Fruit fly (Drosophila melanogaster) whole organism, embryonic: ENCODE results near the gene CG34028.

Source experiments
- CG10267 ChIP-seq: fragments of 200-800 bp; sonication (Bioruptor generic); optimal IDR thresholded peaks from 2 replicates; lab custom pipeline; 2018; ENCODE audit warnings: missing biosample characterization, mild to moderate bottlenecking, missing genetic modification characterization, moderate library complexity
- CG13296 ChIP-seq: fragments of 200-800 bp; sonication (Bioruptor generic); optimal IDR thresholded peaks from 3 replicates; lab custom pipeline; 2018; ENCODE audit warnings: missing biosample characterization, mild to moderate bottlenecking, missing genetic modification characterization
- CG14014 ChIP-seq: fragments of 200-800 bp; sonication (Bioruptor generic); IDR thresholded peaks from 2 replicates; pipeline ENCODE4 v1.3.6; 2022; ENCODE audit warnings: missing biosample characterization, missing genetic modification characterization
- CG1603 ChIP-seq: fragments of 200-800 bp; sonication (Bioruptor generic); optimal IDR thresholded peaks from 2 replicates; lab custom pipeline; 2019; ENCODE audit warnings: missing biosample characterization, mild to moderate bottlenecking, missing genetic modification characterization, moderate library complexity
- CG16863 ChIP-seq: fragments of 200-800 bp; sonication (Bioruptor generic); optimal IDR thresholded peaks from 3 replicates; lab custom pipeline; 2016; ENCODE audit warnings: missing biosample characterization, missing genetic modification characterization
- CG17829 ChIP-seq: fragments of 200-800 bp; optimal IDR thresholded peaks from 2 replicates; lab custom pipeline; 2019; ENCODE audit warnings: missing biosample characterization, mild to moderate bottlenecking, missing genetic modification characterization, moderate library complexity
- CG2116 ChIP-seq: fragments of 200-800 bp; sonication (Bioruptor generic); optimal IDR thresholded peaks from 3 replicates; lab custom pipeline; 2018; ENCODE audit warnings: missing biosample characterization, mild to moderate bottlenecking, missing genetic modification characterization
- CG2875 ChIP-seq: fragments of 200-800 bp; sonication (Bioruptor generic); optimal IDR thresholded peaks from 2 replicates; lab custom pipeline; 2017; ENCODE audit warnings: missing biosample characterization, mild to moderate bottlenecking, missing genetic modification characterization, missing genetic modification reagents
- CG3838 ChIP-seq: fragments of 200-800 bp; sonication (Bioruptor generic); optimal IDR thresholded peaks from 3 replicates; lab custom pipeline; 2016; ENCODE audit warnings: missing biosample characterization, missing genetic modification characterization
- CG42726 ChIP-seq: fragments of 200-800 bp; sonication (Bioruptor generic); IDR thresholded peaks from 2 replicates; pipeline ENCODE4 v1.3.6; 2022; ENCODE audit warnings: missing biosample characterization, missing genetic modification characterization; ENCODE audit not compliant: partially characterized antibody
- CG5180 ChIP-seq: fragments of 200-800 bp; sonication (Bioruptor generic); optimal IDR thresholded peaks from 3 replicates; lab custom pipeline; 2017; ENCODE audit warnings: missing biosample characterization, missing genetic modification characterization, mild to moderate bottlenecking, moderate library complexity, missing genetic modification reagents
- CG6683 ChIP-seq: fragments of 200-800 bp; sonication (Bioruptor generic); optimal IDR thresholded peaks from 2 replicates; lab custom pipeline; 2017; ENCODE audit warnings: missing biosample characterization, mild to moderate bottlenecking, missing genetic modification characterization, missing genetic modification reagents
- CG7357 ChIP-seq: fragments of 200-800 bp; sonication (Bioruptor generic); IDR thresholded peaks from 3 replicates; pipeline ENCODE4 v1.3.6; 2022; ENCODE audit warnings: missing biosample characterization, missing genetic modification characterization
- CG7372 ChIP-seq: fragments of 200-800 bp; sonication (Bioruptor generic); IDR thresholded peaks from 2 replicates; pipeline ENCODE4 v1.3.6; 2022; ENCODE audit warnings: missing biosample characterization, missing genetic modification characterization
- CG7839 ChIP-seq: fragments of 200-800 bp; sonication (Bioruptor generic); optimal IDR thresholded peaks from 3 replicates; lab custom pipeline; 2018; ENCODE audit warnings: missing biosample characterization, mild to moderate bottlenecking, missing genetic modification characterization, moderate library complexity
- CG7963 ChIP-seq: fragments of 200-800 bp; sonication (Bioruptor generic); IDR thresholded peaks from 3 replicates; pipeline ENCODE4 v1.3.6; 2022; ENCODE audit warnings: missing biosample characterization, missing genetic modification characterization; ENCODE audit not compliant: partially characterized antibody
- CG9437 ChIP-seq: fragments of 200-800 bp; sonication (Bioruptor generic); optimal IDR thresholded peaks from 2 replicates; lab custom pipeline; 2018; ENCODE audit warnings: missing biosample characterization, mild to moderate bottlenecking, missing genetic modification characterization
- CG9609 ChIP-seq: fragments of 200-800 bp; sonication (Bioruptor generic); optimal IDR thresholded peaks from 3 replicates; lab custom pipeline; 2016; ENCODE audit warnings: missing biosample characterization, missing genetic modification characterization
- CG9727 ChIP-seq: fragments of 200-800 bp; sonication (Bioruptor generic); optimal IDR thresholded peaks from 3 replicates; lab custom pipeline; 2017; ENCODE audit warnings: missing biosample characterization, mild to moderate bottlenecking, missing genetic modification characterization
- Doc2 ChIP-seq: fragments of 200-800 bp; sonication (Bioruptor generic); IDR thresholded peaks from 2 replicates; pipeline ENCODE4 v1.3.6; 2022; ENCODE audit warnings: missing biosample characterization, missing genetic modification characterization
- Gsc ChIP-seq: fragments of 200-800 bp; sonication (Bioruptor generic); IDR thresholded peaks from 2 replicates; pipeline ENCODE4 v1.3.6; 2022; ENCODE audit warnings: missing biosample characterization, missing genetic modification characterization
- HLH3B ChIP-seq: fragments of 200-800 bp; sonication (Bioruptor generic); IDR thresholded peaks from 2 replicates; pipeline ENCODE4 v1.3.6; 2022; ENCODE audit warnings: missing biosample characterization, missing genetic modification characterization
- HLH4C ChIP-seq: fragments of 200-800 bp; sonication (Bioruptor generic); IDR thresholded peaks from 3 replicates; pipeline ENCODE4 v1.3.6; 2022; ENCODE audit warnings: missing biosample characterization, missing genetic modification characterization; ENCODE audit not compliant: partially characterized antibody
- MBD-R2 ChIP-seq: fragments of 200-800 bp; sonication (Bioruptor generic); IDR thresholded peaks from 2 replicates; pipeline ENCODE4 v1.3.6; 2022; ENCODE audit warnings: missing biosample characterization, missing genetic modification characterization
- Oaz ChIP-seq: fragments of 200-800 bp; sonication (Bioruptor generic); IDR thresholded peaks from 2 replicates; pipeline ENCODE4 v1.3.6; 2022; ENCODE audit warnings: missing biosample characterization, missing genetic modification characterization
- Opbp ChIP-seq: fragments of 200-800 bp; sonication (Bioruptor generic); IDR thresholded peaks from 3 replicates; pipeline ENCODE4 v1.3.6; 2022; ENCODE audit warnings: missing biosample characterization, missing genetic modification characterization; ENCODE audit not compliant: partially characterized antibody
- Ssrp ChIP-seq: fragments of 200-800 bp; sonication (Bioruptor generic); optimal IDR thresholded peaks from 2 replicates; lab custom pipeline; 2018; ENCODE audit warnings: missing biosample characterization, mild to moderate bottlenecking, missing genetic modification characterization, moderate library complexity
- amos ChIP-seq: fragments of 200-800 bp; sonication (Bioruptor generic); IDR thresholded peaks from 2 replicates; pipeline ENCODE4 v1.3.6; 2022; ENCODE audit warnings: missing biosample characterization, missing genetic modification characterization; ENCODE audit not compliant: partially characterized antibody
- bigmax ChIP-seq: fragments of 200-800 bp; sonication (Bioruptor generic); optimal IDR thresholded peaks from 2 replicates; lab custom pipeline; 2018; ENCODE audit warnings: missing biosample characterization, mild to moderate bottlenecking, missing genetic modification characterization
- br ChIP-seq: fragments of >200 bp; optimal IDR thresholded peaks from 2 replicates; lab custom pipeline; 2017
- btn ChIP-seq: fragments of 200-800 bp; sonication (Bioruptor generic); optimal IDR thresholded peaks from 2 replicates; lab custom pipeline; 2016; ENCODE audit warnings: missing biosample characterization, missing genetic modification characterization
- da ChIP-seq: fragments of 200-800 bp; sonication (Bioruptor generic); optimal IDR thresholded peaks from 2 replicates; lab custom pipeline; 2016; ENCODE audit warnings: missing biosample characterization, missing genetic modification characterization
- dimm ChIP-seq: fragments of 200-800 bp; sonication (Bioruptor generic); IDR thresholded peaks from 2 replicates; pipeline ENCODE4 v1.3.6; 2022; ENCODE audit warnings: missing biosample characterization, missing genetic modification characterization
- dmrt99B ChIP-seq: fragments of 200-800 bp; sonication (Bioruptor generic); optimal IDR thresholded peaks from 2 replicates; lab custom pipeline; 2018; ENCODE audit warnings: missing biosample characterization, mild to moderate bottlenecking, missing genetic modification characterization, moderate library complexity
- eve ChIP-seq, 2 experiments: fragments of >200 bp; optimal IDR thresholded peaks; 2 replicates each; lab custom pipeline; 2017; ENCODE audit warnings: missing biosample characterization in 2 of 2, missing genetic modification characterization in 2 of 2
- eyg ChIP-seq: fragments of 200-800 bp; sonication (Bioruptor generic); optimal IDR thresholded peaks from 3 replicates; lab custom pipeline; 2016; ENCODE audit warnings: missing biosample characterization, missing genetic modification characterization
- ftz-f1 ChIP-seq: fragments of 200-800 bp; sonication (Bioruptor generic); optimal IDR thresholded peaks from 2 replicates; lab custom pipeline; 2016; ENCODE audit warnings: missing biosample characterization, missing genetic modification characterization
- gcm ChIP-seq: fragments of 200-800 bp; sonication (Bioruptor generic); optimal IDR thresholded peaks from 2 replicates; lab custom pipeline; 2019; ENCODE audit warnings: missing biosample characterization, mild to moderate bottlenecking, missing genetic modification characterization, moderate library complexity
- inv ChIP-seq: fragments of 200-800 bp; sonication (Bioruptor generic); IDR thresholded peaks from 2 replicates; pipeline ENCODE4 v1.3.6; 2022; ENCODE audit warnings: missing biosample characterization, missing genetic modification characterization; ENCODE audit not compliant: partially characterized antibody
- jigr1 ChIP-seq: fragments of 200-800 bp; sonication (Bioruptor generic); IDR thresholded peaks from 3 replicates; pipeline ENCODE4 v1.3.6; 2022; ENCODE audit warnings: missing biosample characterization, missing genetic modification characterization
- knrl ChIP-seq: fragments of 200-800 bp; sonication (Bioruptor generic); IDR thresholded peaks from 3 replicates; pipeline ENCODE4 v1.3.6; 2022; ENCODE audit warnings: missing biosample characterization, missing genetic modification characterization; ENCODE audit not compliant: partially characterized antibody
- mld ChIP-seq: fragments of 200-800 bp; sonication (Bioruptor generic); IDR thresholded peaks from 3 replicates; pipeline ENCODE4 v1.3.6; 2022; ENCODE audit warnings: missing biosample characterization, missing genetic modification characterization; ENCODE audit not compliant: partially characterized antibody
- nerfin-2 ChIP-seq: fragments of 200-800 bp; sonication (Bioruptor generic); IDR thresholded peaks from 2 replicates; pipeline ENCODE4 v1.3.6; 2022; ENCODE audit warnings: missing biosample characterization, missing genetic modification characterization; ENCODE audit not compliant: partially characterized antibody
- pan ChIP-seq, 4 experiments: fragments of >200 bp in 3 of 4; fragments of 200-800 bp in 1 of 4; sonication (Bioruptor generic) in 1 of 4; optimal IDR thresholded peaks in 3 of 4; IDR thresholded peaks in 1 of 4; 2 replicates each; pipeline versions ENCODE4 v1.3.6 to Lab custom; 2017 to 2022; ENCODE audit warnings: missing biosample characterization in 2 of 4, missing genetic modification characterization in 2 of 4, mixed read lengths in 1 of 4
- pfk ChIP-seq: fragments of 200-800 bp; sonication (Bioruptor generic); optimal IDR thresholded peaks from 2 replicates; lab custom pipeline; 2018; ENCODE audit warnings: missing biosample characterization, mild to moderate bottlenecking, missing genetic modification characterization, moderate library complexity
- sens ChIP-seq: fragments of 200-800 bp; sonication (Bioruptor generic); peaks from one replicate; lab custom pipeline; 2016; ENCODE audit warnings: missing biosample characterization, missing genetic modification characterization
- unc-4 ChIP-seq: fragments of 200-800 bp; sonication (Bioruptor generic); IDR thresholded peaks from 2 replicates; pipeline ENCODE4 v1.3.6; 2022; ENCODE audit warnings: missing biosample characterization, missing genetic modification characterization; ENCODE audit not compliant: partially characterized antibody

The CG34028 gene

dm6 chrX:9556397-9556796, 45.1 kb downstream of the CG34028 start, which contains the start of gene CG15317 (continued):
- no peak for TF ChIP-seq CG6683 (GFP tag; lab: Kevin White, UChicago)
- TF ChIP-seq CG9437, result no peak
- no peak for TF ChIP-seq jigr1
- TF ChIP-seq CG14014, result no peak
- TF ChIP-seq CG17829 (tag; lab: Kevin White, UChicago), result no peak
- peak; percentile 62 for TF ChIP-seq sens
- TF ChIP-seq CG3838 (GFP tag; lab: Kevin White, UChicago), result no peak
- TF ChIP-seq gcm (GFP tag; lab: Kevin White, UChicago), result no peak
- peak; percentile 82 for TF ChIP-seq HLH4C
- no peak for TF ChIP-seq CG7372 (GFP tag; lab: Robert Waterston, UW)
- TF ChIP-seq MBD-R2 (GFP tag; lab: Robert Waterston, UW), result peak; percentile 64
- TF ChIP-seq inv (GFP tag; lab: Robert Waterston, UW), result peak; percentile 74
- no peak for TF ChIP-seq dimm (GFP tag; lab: Robert Waterston, UW)
- no peak for TF ChIP-seq dmrt99B (tag; lab: Kevin White, UChicago)
- TF ChIP-seq CG5180 (GFP tag; lab: Kevin White, UChicago), result no peak
- peak; percentile 21 for TF ChIP-seq CG2116
- TF ChIP-seq pfk, result no peak
- no peak for TF ChIP-seq CG16863 (GFP tag; lab: Kevin White, UChicago)
- no peak for TF ChIP-seq CG7357 (GFP tag; lab: Robert Waterston, UW)
- no peak for TF ChIP-seq btn (GFP tag; lab: Kevin White, UChicago)
- 0 out of 3 replicates have a peak, but pooled peaks have one; percentile 59 for TF ChIP-seq mld (GFP tag; lab: Robert Waterston, UW)
- TF ChIP-seq Doc2 (GFP tag; lab: Robert Waterston, UW), result no peak
- no peak for TF ChIP-seq HLH3B
- peak; percentile 65; the same call in 1 of the 2 replicates for TF ChIP-seq CG42726 (GFP tag; lab: Robert Waterston, UW)
- TF ChIP-seq unc-4 (GFP tag; lab: Robert Waterston, UW), result peak; percentile 79
- TF ChIP-seq CG13296 (GFP tag; lab: Kevin White, UChicago), result no peak
- TF ChIP-seq bigmax (GFP tag; lab: Kevin White, UChicago), result no peak
- TF ChIP-seq knrl (GFP tag; lab: Robert Waterston, UW), result peak; percentile 70; the same call in 2 of the 3 replicates
- peak; percentile 60; the same call in 1 of the 3 replicates for TF ChIP-seq CG7963 (GFP tag; lab: Robert Waterston, UW)
- TF ChIP-seq Oaz (GFP tag; lab: Robert Waterston, UW), result no peak
- TF ChIP-seq amos (GFP tag; lab: Robert Waterston, UW), result peak; percentile 82
- no peak for TF ChIP-seq CG10267 (tag; lab: Kevin White, UChicago)
- TF ChIP-seq nerfin-2 (GFP tag; lab: Robert Waterston, UW), result peak; percentile 77
- no peak for TF ChIP-seq CG7839 (tag; lab: Kevin White, UChicago)
- TF ChIP-seq da (GFP tag; lab: Kevin White, UChicago), result no peak
- no peak for TF ChIP-seq CG2875 (GFP tag; lab: Kevin White, UChicago)
- TF ChIP-seq Ssrp (tag; lab: Kevin White, UChicago), result no peak
- no peak for TF ChIP-seq CG9609 (GFP tag; lab: Kevin White, UChicago)
- TF ChIP-seq br (lab: Kevin White, UChicago), result no peak
- no peak for TF ChIP-seq eve (GFP tag; optimal IDR thresholded peaks at IDR 0.05; lab: Kevin White, UChicago)
- no peak for TF ChIP-seq pan (optimal IDR thresholded peaks at IDR 0.05; lab: Kevin White, UChicago)
- no peak for TF ChIP-seq pan (GFP tag; optimal IDR thresholded peaks at IDR 0.05 in 1 of 2, IDR thresholded peaks at IDR 0.05 in 1 of 2)
- no peak for TF ChIP-seq CG9727 (GFP tag; lab: Kevin White, UChicago)
- TF ChIP-seq eyg, result no peak
- no peak for TF ChIP-seq Gsc
- no peak for TF ChIP-seq CG1603 (tag; lab: Kevin White, UChicago)
- no peak for TF ChIP-seq ftz-f1 (GFP tag; lab: Kevin White, UChicago)
- peak; percentile 78; the same call in 2 of the 3 replicates for TF ChIP-seq Opbp (GFP tag; lab: Robert Waterston, UW)
